Fruit fly (Drosophila melanogaster): Measurements from ENCODE around the gene Orc2.

dm6 chr3R:14014580-14014979 lies 49.9 kb downstream of the Orc2 start:
- TF ChIP-seq Sox14 (GFP tag; optimal IDR thresholded peaks at IDR 0.05), result no peak
- no peak for TF ChIP-seq spab (GFP tag; optimal IDR thresholded peaks at IDR 0.05)

Measured in whole organism, prepupa.